Fruit fly (Drosophila melanogaster): ENCODE results near the gene CG12105.
A peak's percentile ranks its signal among the peaks of the same experiment; 100 is the strongest.

CG12105 gene

DNA sequence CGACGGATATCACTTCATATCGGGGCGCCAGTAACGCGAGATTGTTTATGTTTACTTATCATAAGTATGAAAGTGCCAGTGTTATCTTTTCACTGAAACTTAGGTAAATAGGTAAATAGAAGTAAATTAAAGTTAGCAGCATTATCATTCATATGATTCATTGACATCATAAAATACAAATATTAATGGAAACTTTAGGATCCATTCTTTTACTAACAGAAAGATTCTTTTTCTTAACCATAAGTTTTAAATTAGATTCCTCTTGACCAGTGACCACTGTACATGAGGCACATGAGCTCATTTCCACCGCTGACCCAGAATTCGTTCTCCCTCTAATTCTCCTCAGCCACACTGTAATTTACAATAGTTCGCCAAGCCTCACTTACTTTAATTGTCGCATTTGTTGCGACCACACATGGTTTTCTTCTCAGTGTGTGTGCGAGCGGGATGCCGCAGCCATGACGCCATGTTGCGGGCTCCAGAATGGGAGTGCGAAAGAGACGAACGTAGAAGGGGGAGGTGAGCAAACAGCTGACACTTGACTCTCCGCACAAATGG is 37.1 kb downstream of the CG12105 start (continued):
- TF ChIP-seq CG34422 (GFP tag; IDR thresholded peaks at IDR 0.05) (no peak), CG16863 (GFP tag; optimal IDR thresholded peaks at IDR 0.05) (peak; percentile 26), Vsx1 (GFP tag; optimal IDR thresholded peaks at IDR 0.05) (no peak), hkb (optimal IDR thresholded peaks at IDR 0.05) (no peak), hkb (GFP tag; IDR thresholded peaks at IDR 0.05) (peak; percentile 33; the same call in 1 of the 2 replicates), Sry-β (GFP tag; optimal IDR thresholded peaks at IDR 0.05) (no peak), CG34376 (GFP tag; optimal IDR thresholded peaks at IDR 0.05) (no peak), CG17829 (tag; optimal IDR thresholded peaks at IDR 0.05) (no peak), NC2α (GFP tag; optimal IDR thresholded peaks at IDR 0.05) (no peak), CG7839 (tag; optimal IDR thresholded peaks at IDR 0.05) (peak; percentile 40), Rx (GFP tag; IDR thresholded peaks at IDR 0.05) (no peak), ap (GFP tag; IDR thresholded peaks at IDR 0.05) (0 out of 2 replicates have a peak, but pooled peaks have one; percentile 24), seq (GFP tag; IDR thresholded peaks at IDR 0.05) (0 out of 2 replicates have a peak, but pooled peaks have one; percentile 18), pho (GFP tag; optimal IDR thresholded peaks at IDR 0.05) (no peak), CG9932 (GFP tag; IDR thresholded peaks at IDR 0.05) (no peak), CG4282 (GFP tag; optimal IDR thresholded peaks at IDR 0.05) (no peak), Poxn (GFP tag; IDR thresholded peaks at IDR 0.05) (no peak), E2f2 (GFP tag; IDR thresholded peaks at IDR 0.05) (no peak), HLHmδ (GFP tag; optimal IDR thresholded peaks at IDR 0.05) (no peak), CG2875 (GFP tag; optimal IDR thresholded peaks at IDR 0.05) (no peak), Kr (GFP tag; optimal IDR thresholded peaks at IDR 0.05) (no peak), Hr3 (GFP tag; optimal IDR thresholded peaks at IDR 0.05) (peak; percentile 12), Atf-2 (GFP tag; optimal IDR thresholded peaks at IDR 0.05) (no peak), lab (GFP tag; optimal IDR thresholded peaks at IDR 0.05) (peak; percentile 76), gt (GFP tag; IDR thresholded peaks at IDR 0.05) (no peak), wdn (GFP tag; IDR thresholded peaks at IDR 0.05) (no peak), Nf-YB (GFP tag; optimal IDR thresholded peaks at IDR 0.05) (peak; percentile 2), Mad (GFP tag; optimal IDR thresholded peaks at IDR 0.05) (no peak), lbe (GFP tag; optimal IDR thresholded peaks at IDR 0.05) (no peak), CG17612 (GFP tag; IDR thresholded peaks at IDR 0.05) (no peak), Ravus (GFP tag; IDR thresholded peaks at IDR 0.05) (no peak), CG14965 (GFP tag; optimal IDR thresholded peaks at IDR 0.05; ENCODE audit: borderline replicate concordance) (no peak), eyg (GFP tag; optimal IDR thresholded peaks at IDR 0.05) (peak; percentile 29), chn (GFP tag; optimal IDR thresholded peaks at IDR 0.05) (no peak), D19B (GFP tag; optimal IDR thresholded peaks at IDR 0.05) (peak; percentile 14), sens (GFP tag) (peak; percentile 88), CTCF (GFP tag; optimal IDR thresholded peaks at IDR 0.05) (peak; percentile 47), Hand (GFP tag; optimal IDR thresholded peaks at IDR 0.05) (no peak), psq (GFP tag; optimal IDR thresholded peaks at IDR 0.05) (no peak), sisA (GFP tag; IDR thresholded peaks at IDR 0.05) (peak; percentile 57; the same call in 1 of the 2 replicates), CG7745 (tag; optimal IDR thresholded peaks at IDR 0.05) (no peak), BEAF-32 (GFP tag; optimal IDR thresholded peaks at IDR 0.05) (no peak), CG3281 (GFP tag; optimal IDR thresholded peaks at IDR 0.05) (peak; percentile 56), CG2129 (GFP tag; IDR thresholded peaks at IDR 0.05; ENCODE audit: partially characterized antibody) (no peak), klu (GFP tag; IDR thresholded peaks at IDR 0.05) (peak; percentile 55; the same call in 1 of the 2 replicates), BtbVII (GFP tag; optimal IDR thresholded peaks at IDR 0.05) (peak; percentile 69), Hr78 (GFP tag; optimal IDR thresholded peaks at IDR 0.05) (no peak), CG13424 (tag; optimal IDR thresholded peaks at IDR 0.05) (peak; percentile 33), CG2889 (GFP tag; IDR thresholded peaks at IDR 0.05) (no peak), insv (GFP tag; optimal IDR thresholded peaks at IDR 0.05) (no peak), CG16779 (GFP tag; IDR thresholded peaks at IDR 0.05) (no peak), CG18011 (GFP tag; optimal IDR thresholded peaks at IDR 0.05) (no peak)
